ENCODE assay signal across 1 fruit fly cellular context in the genomic region with DNA sequence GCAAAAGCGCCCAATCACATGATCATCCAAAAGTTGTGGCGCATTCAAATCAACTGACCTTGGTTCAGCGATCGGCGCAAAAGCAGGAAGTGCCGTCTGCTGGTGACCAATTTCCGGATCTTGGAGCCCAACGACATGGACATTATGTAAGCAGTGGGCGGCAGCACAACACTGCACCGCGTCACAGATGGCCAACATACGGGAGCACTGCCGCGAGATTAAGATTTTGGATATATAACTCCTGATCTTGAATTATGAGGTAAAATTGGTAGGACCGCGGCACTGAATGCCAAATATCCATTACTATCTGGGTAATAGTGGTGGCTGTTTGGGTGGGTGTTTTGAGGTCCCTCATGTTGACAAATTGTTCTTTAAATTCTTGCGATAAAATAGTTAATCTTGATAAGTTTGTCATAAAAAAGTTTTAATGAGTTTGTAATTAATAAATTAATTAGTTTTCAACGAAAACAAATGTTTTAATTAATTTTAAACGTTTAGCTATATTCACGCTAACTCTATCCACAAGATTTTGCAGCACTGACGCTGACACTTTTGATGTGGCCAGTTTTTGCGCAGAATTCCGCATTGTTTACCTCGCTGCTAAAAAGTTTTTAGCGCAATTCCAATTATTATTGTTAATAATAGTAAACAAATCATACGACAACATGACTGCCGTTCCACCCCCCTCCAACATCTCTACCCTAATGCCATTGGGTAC.
TF ChIP-seq lines count a peak whose summit lies in the region.

A gene (minus strand): TSS at position 271 of the 718 bp plus-strand sequence.
A gene (plus strand): TSS at position 562 of the 718 bp plus-strand sequence.

TF ChIP-seq in whole organism, embryonic, 481 proteins besides CTCF, POLR2A, EP300 and RAD21 (continued from another document):
- TF ChIP-seq CG8388 (GFP tag; optimal IDR thresholded peaks at IDR 0.05; lab: Kevin White, UChicago) (peak; percentile 7), Hr39 (optimal IDR thresholded peaks at IDR 0.05; lab: Kevin White, UChicago) (no peak), MESR4 (GFP tag; optimal IDR thresholded peaks at IDR 0.05; lab: Kevin White, UChicago) (peak; percentile 79), salm (tag; optimal IDR thresholded peaks at IDR 0.05; lab: Kevin White, UChicago) (no peak), luna (GFP tag; optimal IDR thresholded peaks at IDR 0.05; lab: Kevin White, UChicago) (no peak), bcd (GFP tag; optimal IDR thresholded peaks at IDR 0.05; lab: Kevin White, UChicago) (peak; percentile 58), CkIIα-i1 (GFP tag; IDR thresholded peaks at IDR 0.05; lab: Robert Waterston, UW) (no peak), CG12391 (tag; optimal IDR thresholded peaks at IDR 0.05; lab: Kevin White, UChicago) (peak; percentile 71), CG14014 (GFP tag; IDR thresholded peaks at IDR 0.05; lab: Robert Waterston, UW) (0 out of 2 replicates have a peak, but pooled peaks have one; percentile 44), CG12071 (GFP tag; optimal IDR thresholded peaks at IDR 0.05; lab: Kevin White, UChicago) (no peak), CG12769 (tag; optimal IDR thresholded peaks at IDR 0.05; lab: Kevin White, UChicago) (no peak), Sin3A (optimal IDR thresholded peaks at IDR 0.05; lab: Kevin White, UChicago) (peak; percentile 77), CG32767 (GFP tag; IDR thresholded peaks at IDR 0.05; lab: Robert Waterston, UW) (peak; percentile 38; the same call in 1 of the 2 replicates), CG9609 (GFP tag; optimal IDR thresholded peaks at IDR 0.05; lab: Kevin White, UChicago) (peak; percentile 31), CG7745 (tag; optimal IDR thresholded peaks at IDR 0.05; lab: Kevin White, UChicago) (no peak), dimm (GFP tag; IDR thresholded peaks at IDR 0.05; lab: Robert Waterston, UW) (no peak), D19A (tag; optimal IDR thresholded peaks at IDR 0.05; lab: Kevin White, UChicago) (peak; percentile 42), vvl (GFP tag; IDR thresholded peaks at IDR 0.05; lab: Robert Waterston, UW) (no peak), pzg (GFP tag; optimal IDR thresholded peaks at IDR 0.05; lab: Kevin White, UChicago) (peak; percentile 39), Dfd (GFP tag; optimal IDR thresholded peaks at IDR 0.05; lab: Kevin White, UChicago) (no peak), tio (GFP tag; optimal IDR thresholded peaks at IDR 0.05; lab: Kevin White, UChicago) (peak; percentile 19), B-H2 (GFP tag; optimal IDR thresholded peaks at IDR 0.05; lab: Kevin White, UChicago) (peak; percentile 71), fd3F (GFP tag; optimal IDR thresholded peaks at IDR 0.05; lab: Kevin White, UChicago) (peak; percentile 60), CG6272 (GFP tag; IDR thresholded peaks at IDR 0.05; lab: Robert Waterston, UW) (peak; percentile 43; the same call in 1 of the 2 replicates), Chrac-16 (GFP tag; optimal IDR thresholded peaks at IDR 0.05; lab: Kevin White, UChicago) (peak; percentile 47), dmrt99B (tag; optimal IDR thresholded peaks at IDR 0.05; lab: Kevin White, UChicago) (no peak), CG5245 (GFP tag; optimal IDR thresholded peaks at IDR 0.05; lab: Kevin White, UChicago) (no peak), CG2875 (GFP tag; optimal IDR thresholded peaks at IDR 0.05; lab: Kevin White, UChicago) (no peak), Elba2 (GFP tag; optimal IDR thresholded peaks at IDR 0.05; lab: Kevin White, UChicago) (no peak), aop (GFP tag; IDR thresholded peaks at IDR 0.05; lab: Robert Waterston, UW) (no peak), CG4617 (GFP tag; optimal IDR thresholded peaks at IDR 0.05; lab: Kevin White, UChicago; ENCODE audit: borderline replicate concordance) (peak; percentile 20), pfk (GFP tag; optimal IDR thresholded peaks at IDR 0.05; lab: Kevin White, UChicago) (no peak), inv (GFP tag; IDR thresholded peaks at IDR 0.05; lab: Robert Waterston, UW; ENCODE audit: partially characterized antibody) (no peak), CG7839 (tag; optimal IDR thresholded peaks at IDR 0.05; lab: Kevin White, UChicago) (peak; percentile 62), vnd (GFP tag; IDR thresholded peaks at IDR 0.05; lab: Robert Waterston, UW; ENCODE audit: partially characterized antibody) (no peak), maf-S (GFP tag; optimal IDR thresholded peaks at IDR 0.05; lab: Kevin White, UChicago) (no peak), B-H1 (GFP tag; IDR thresholded peaks at IDR 0.05; lab: Robert Waterston, UW) (no peak; the same call in 2 of the 3 replicates), CG10543 (GFP tag; optimal IDR thresholded peaks at IDR 0.05; lab: Kevin White, UChicago) (peak; percentile 75), sens-2 (GFP tag; IDR thresholded peaks at IDR 0.05; lab: Robert Waterston, UW) (no peak), lov (optimal IDR thresholded peaks at IDR 0.05; lab: Kevin White, UChicago) (no peak), lov (GFP tag; IDR thresholded peaks at IDR 0.05; lab: Robert Waterston, UW) (no peak), D19B (GFP tag; optimal IDR thresholded peaks at IDR 0.05; lab: Kevin White, UChicago) (peak; percentile 41), CG3726 (GFP tag; IDR thresholded peaks at IDR 0.05; lab: Robert Waterston, UW) (no peak), esg (GFP tag; conservative IDR thresholded peaks at IDR 0.05; lab: Robert Waterston, UW) (peak; percentile 28; the same call in 1 of the 2 replicates), CG11560 (tag; IDR thresholded peaks at IDR 0.05; lab: Robert Waterston, UW) (no peak), NFAT (GFP tag; IDR thresholded peaks at IDR 0.05; lab: Robert Waterston, UW) (0 out of 2 replicates have a peak, but pooled peaks have one; percentile 5), NC2α (GFP tag; optimal IDR thresholded peaks at IDR 0.05; lab: Kevin White, UChicago) (no peak), HLH3B (GFP tag; IDR thresholded peaks at IDR 0.05; lab: Robert Waterston, UW) (peak; percentile 27; the same call in 1 of the 2 replicates), CG1024 (GFP tag; IDR thresholded peaks at IDR 0.05; lab: Robert Waterston, UW) (no peak), hb (GFP tag; IDR thresholded peaks at IDR 0.05; lab: Robert Waterston, UW; ENCODE audit: partially characterized antibody) (no peak), CG8359 (GFP tag; optimal IDR thresholded peaks at IDR 0.05; lab: Kevin White, UChicago; ENCODE audit: borderline replicate concordance) (no peak), Awh (GFP tag; IDR thresholded peaks at IDR 0.05; lab: Robert Waterston, UW) (no peak), Eip74EF (GFP tag; optimal IDR thresholded peaks at IDR 0.05; lab: Kevin White, UChicago) (peak in 1 of 2 experiments; percentile 84), ara (GFP tag; IDR thresholded peaks at IDR 0.05; lab: Robert Waterston, UW) (no peak), az2 (GFP tag; optimal IDR thresholded peaks at IDR 0.05; lab: Kevin White, UChicago) (peak; percentile 27), pnt (GFP tag; optimal IDR thresholded peaks at IDR 0.05; lab: Kevin White, UChicago) (peak; percentile 7), bowl (GFP tag; IDR thresholded peaks at IDR 0.05; lab: Robert Waterston, UW) (no peak), Dll (GFP tag; IDR thresholded peaks at IDR 0.05; lab: Robert Waterston, UW; ENCODE audit: partially characterized antibody) (0 out of 4 replicates have a peak, but pooled peaks have one; percentile 23), Sox102F (GFP tag; optimal IDR thresholded peaks at IDR 0.05; lab: Kevin White, UChicago) (peak; percentile 39), ken (GFP tag; IDR thresholded peaks at IDR 0.05; lab: Robert Waterston, UW) (peak; percentile 19; the same call in 1 of the 3 replicates), hth (optimal IDR thresholded peaks at IDR 0.05; lab: Kevin White, UChicago) (no peak), disco-r (GFP tag; optimal IDR thresholded peaks at IDR 0.05; lab: Kevin White, UChicago) (no peak), CG31365 (tag; optimal IDR thresholded peaks at IDR 0.05; lab: Kevin White, UChicago) (no peak), CG34224 (GFP tag; IDR thresholded peaks at IDR 0.05; lab: Robert Waterston, UW; ENCODE audit: partially characterized antibody) (no peak), CG15269 (tag; optimal IDR thresholded peaks at IDR 0.05; lab: Kevin White, UChicago) (peak; percentile 69), tap (tag; optimal IDR thresholded peaks at IDR 0.05; lab: Kevin White, UChicago) (no peak), wdn (GFP tag; IDR thresholded peaks at IDR 0.05; lab: Robert Waterston, UW) (no peak)
